Worm (Caenorhabditis elegans) whole organism, mixed stage, embryonic: Measurements from ENCODE around the gene srbc-37.

Experiments
- elt-3 ChIP-seq: fragments of 150-350 bp; optimal IDR thresholded peaks from 2 replicates; lab custom pipeline; 2014; ENCODE audit warnings: missing biosample characterization, missing genetic modification characterization
- lin-13 ChIP-seq: fragments of 150-350 bp; optimal IDR thresholded peaks from 2 replicates; lab custom pipeline; 2014; ENCODE audit warnings: missing biosample characterization, missing genetic modification characterization
- snpc-4 ChIP-seq: fragments of 150-350 bp; optimal IDR thresholded peaks from 2 replicates; lab custom pipeline; 2014; ENCODE audit warnings: missing biosample characterization, missing genetic modification characterization
- zip-8 ChIP-seq: fragments of 150-350 bp; optimal IDR thresholded peaks from 2 replicates; lab custom pipeline; 2014; ENCODE audit warnings: missing biosample characterization, missing genetic modification characterization
- ztf-11 ChIP-seq: fragments of 150-350 bp; optimal IDR thresholded peaks from 2 replicates; lab custom pipeline; 2014; ENCODE audit warnings: missing biosample characterization, missing genetic modification characterization

DNA sequence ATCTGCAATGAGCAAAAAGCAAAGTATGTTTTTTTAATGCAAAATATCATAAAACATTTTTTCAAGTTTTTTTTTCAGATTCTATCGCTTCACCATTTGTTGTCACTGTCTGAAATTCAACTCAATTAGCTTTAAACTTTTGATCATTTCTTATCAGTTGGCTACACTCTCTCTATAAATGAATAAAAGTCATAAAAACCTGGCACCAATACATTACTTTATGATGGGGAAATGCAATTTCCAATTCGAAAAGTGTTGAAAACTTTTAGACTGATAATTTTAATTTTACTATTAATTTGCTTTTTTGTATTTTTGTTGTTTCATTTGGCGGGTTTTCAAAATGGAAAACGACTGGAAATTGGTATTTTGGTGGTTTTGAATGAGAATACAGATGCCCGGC is 18.5 kb upstream of the srbc-37 start, which contains the start of gene F31F4.1:
- no peak for TF ChIP-seq lin-13 (tag; lab: Kevin White, UChicago)
- no peak for TF ChIP-seq snpc-4 (tag; lab: Kevin White, UChicago)
- TF ChIP-seq zip-8 (tag; lab: Kevin White, UChicago), result no peak
- TF ChIP-seq ztf-11 (tag; lab: Kevin White, UChicago), result no peak
- TF ChIP-seq elt-3 (tag; lab: Kevin White, UChicago), result no peak
